Worm (Caenorhabditis elegans) whole organism, L4 larva: Measurements from ENCODE around the gene his-6.
"Not testable (repeated sequence)": the region's sequence is repeated elsewhere in the genome, so short reads cannot be mapped to it uniquely, and the experiment has no call there.

Source experiments
- F10B5.3 ChIP-seq: sonication (generic microtip); optimal IDR thresholded peaks from 2 replicates; lab custom pipeline; 2016; ENCODE audit warnings: mild to moderate bottlenecking, missing genetic modification characterization, missing compliant biosample characterization
- F26F4.8 ChIP-seq: fragments of 200-800 bp; sonication (Bioruptor generic); conservative IDR thresholded peaks from 2 replicates; pipeline ENCODE4 v1.3.6; 2022; ENCODE audit warnings: missing genetic modification characterization, missing compliant biosample characterization
- T26A8.4 ChIP-seq: fragments of 200-800 bp; sonication (Bioruptor generic); IDR thresholded peaks from 2 replicates; pipeline ENCODE4 v1.3.6; 2022; ENCODE audit warnings: missing genetic modification characterization, missing compliant biosample characterization
- aha-1 ChIP-seq: fragments of 150-350 bp; peaks from one replicate; lab custom pipeline; 2014; ENCODE audit warnings: missing biosample characterization, missing genetic modification characterization
- ama-1 ChIP-seq: fragments of 150-350 bp; optimal IDR thresholded peaks from 2 replicates; lab custom pipeline; 2014; ENCODE audit warnings: inconsistent platforms, mixed read lengths
- ceh-62 ChIP-seq: sonication (generic microtip); optimal IDR thresholded peaks from 2 replicates; lab custom pipeline; 2017; ENCODE audit warnings: missing biosample characterization, missing genetic modification characterization
- ces-1 ChIP-seq: fragments of 150-350 bp; sonication (generic microtip); optimal IDR thresholded peaks from 4 replicates; lab custom pipeline; 2014; ENCODE audit warnings: missing biosample characterization, missing genetic modification reagents, missing genetic modification characterization
- cey-2 ChIP-seq: sonication (generic microtip); optimal IDR thresholded peaks from 3 replicates; lab custom pipeline; 2017; ENCODE audit warnings: missing genetic modification characterization, mild to moderate bottlenecking, missing compliant biosample characterization, antibody characterized with exemption, borderline replicate concordance; ENCODE audit not compliant: insufficient read depth
- daf-12 ChIP-seq: fragments of 150-350 bp; optimal IDR thresholded peaks from 2 replicates; lab custom pipeline; 2014; ENCODE audit warnings: missing biosample characterization, missing genetic modification reagents, missing genetic modification characterization
- daf-8 ChIP-seq: fragments of 200-800 bp; sonication (Bioruptor generic); IDR thresholded peaks from 2 replicates; pipeline ENCODE4 v1.3.6; 2022; ENCODE audit warnings: missing genetic modification characterization, missing compliant biosample characterization
- dmd-6 ChIP-seq: fragments of 200-800 bp; sonication (Bioruptor generic); IDR thresholded peaks from 2 replicates; pipeline ENCODE4 v1.3.6; 2022; ENCODE audit warnings: missing genetic modification reagents, missing genetic modification characterization, missing compliant biosample characterization
- dmd-9 ChIP-seq: fragments of 200-800 bp; sonication (Bioruptor generic); IDR thresholded peaks from 2 replicates; pipeline ENCODE4 v1.3.6; 2022; ENCODE audit warnings: missing genetic modification reagents, missing genetic modification characterization, missing compliant biosample characterization
- duxl-1 ChIP-seq: sonication (generic microtip); optimal IDR thresholded peaks from 2 replicates; lab custom pipeline; 2016; ENCODE audit warnings: mild to moderate bottlenecking, missing genetic modification characterization, moderate library complexity, missing compliant biosample characterization; ENCODE audit not compliant: poor library complexity
- dve-1 ChIP-seq: sonication (generic microtip); optimal IDR thresholded peaks from 2 replicates; lab custom pipeline; 2017; ENCODE audit warnings: antibody characterized with exemption, mild to moderate bottlenecking, missing genetic modification characterization, missing compliant biosample characterization; ENCODE audit not compliant: insufficient read depth
- egl-43 ChIP-seq: fragments of 200-800 bp; sonication (Bioruptor generic); IDR thresholded peaks from 2 replicates; pipeline ENCODE4 v1.3.6; 2022; ENCODE audit warnings: missing genetic modification reagents, missing genetic modification characterization, missing compliant biosample characterization
- hif-1 ChIP-seq, 2 experiments: sonication (generic microtip); optimal IDR thresholded peaks; 2 replicates each; lab custom pipeline; 2016 to 2017; ENCODE audit warnings: missing compliant biosample characterization in 2 of 2, missing genetic modification characterization in 2 of 2, missing genetic modification reagents in 2 of 2, missing genotype in 2 of 2, mild to moderate bottlenecking in 1 of 2
- hlh-11 ChIP-seq: fragments of 200-800 bp; sonication (Bioruptor generic); optimal IDR thresholded peaks from 2 replicates; lab custom pipeline; 2018; ENCODE audit warnings: mild to moderate bottlenecking, missing genetic modification characterization, missing compliant biosample characterization
- hmg-1.1 ChIP-seq: fragments of 200-800 bp; sonication (Bioruptor generic); IDR thresholded peaks from 2 replicates; pipeline ENCODE4 v1.3.6; 2022; ENCODE audit warnings: missing genetic modification reagents, missing genetic modification characterization, missing compliant biosample characterization
- lin-1 ChIP-seq: fragments of 200-800 bp; sonication (Bioruptor generic); IDR thresholded peaks from 2 replicates; pipeline ENCODE4 v1.3.6; 2022; ENCODE audit warnings: missing genetic modification reagents, missing genetic modification characterization, missing compliant biosample characterization
- lin-29 ChIP-seq: fragments of 200-800 bp; sonication (Bioruptor generic); IDR thresholded peaks from 2 replicates; pipeline ENCODE4 v1.3.6; 2022; ENCODE audit warnings: missing genetic modification reagents, missing genetic modification characterization, missing compliant biosample characterization
- lin-38 ChIP-seq: fragments of 200-800 bp; sonication (Bioruptor generic); IDR thresholded peaks from 2 replicates; pipeline ENCODE4 v1.3.6; 2022; ENCODE audit warnings: missing genetic modification reagents, missing genetic modification characterization, missing compliant biosample characterization
- lir-3 ChIP-seq: sonication (generic microtip); optimal IDR thresholded peaks from 2 replicates; lab custom pipeline; 2016; ENCODE audit warnings: mild to moderate bottlenecking, missing genetic modification characterization, missing compliant biosample characterization
- mes-2 ChIP-seq: sonication (generic microtip); optimal IDR thresholded peaks from 2 replicates; lab custom pipeline; 2016; ENCODE audit warnings: missing genotype, mild to moderate bottlenecking, missing genetic modification characterization, missing compliant biosample characterization; ENCODE audit not compliant: poor library complexity, severe bottlenecking
- mxl-3 ChIP-seq: fragments of 200-800 bp; sonication (Bioruptor generic); optimal IDR thresholded peaks from 2 replicates; lab custom pipeline; 2018; ENCODE audit warnings: mild to moderate bottlenecking, missing genetic modification characterization, missing compliant biosample characterization
- nhr-102 ChIP-seq: sonication (generic microtip); optimal IDR thresholded peaks from 2 replicates; lab custom pipeline; 2016; ENCODE audit warnings: mild to moderate bottlenecking, missing genetic modification characterization, moderate library complexity, missing compliant biosample characterization
- nhr-41 ChIP-seq: fragments of 200-800 bp; sonication (Bioruptor generic); IDR thresholded peaks from 2 replicates; pipeline ENCODE4 v1.3.6; 2022; ENCODE audit warnings: missing genetic modification reagents, missing genetic modification characterization, missing compliant biosample characterization
- nhr-42 ChIP-seq: fragments of 200-800 bp; sonication (Bioruptor generic); IDR thresholded peaks from 2 replicates; pipeline ENCODE4 v1.3.6; 2022; ENCODE audit warnings: missing genetic modification characterization, missing compliant biosample characterization
- pha-4 ChIP-seq, 2 experiments: fragments of 150-350 bp in 1 of 2; fragments of 200-800 bp in 1 of 2; sonication (Bioruptor generic) in 1 of 2; IDR thresholded peaks in 1 of 2; optimal IDR thresholded peaks in 1 of 2; 2 replicates each; pipeline versions ENCODE4 v1.3.6 to Lab custom; 2014 to 2022; ENCODE audit warnings: missing genetic modification characterization in 2 of 2, missing genetic modification reagents in 2 of 2, missing biosample characterization in 1 of 2, missing compliant biosample characterization in 1 of 2
- php-3 ChIP-seq: fragments of 200-800 bp; sonication (Bioruptor generic); IDR thresholded peaks from 2 replicates; pipeline ENCODE4 v1.3.6; 2022; ENCODE audit warnings: missing genetic modification reagents, missing genetic modification characterization, missing compliant biosample characterization
- rbr-2 ChIP-seq: sonication (generic microtip); optimal IDR thresholded peaks from 2 replicates; lab custom pipeline; 2016; ENCODE audit warnings: missing genotype, missing genetic modification characterization, missing compliant biosample characterization
- sdz-12 ChIP-seq: fragments of 200-800 bp; sonication (Bioruptor generic); optimal IDR thresholded peaks from 2 replicates; lab custom pipeline; 2018; ENCODE audit warnings: mild to moderate bottlenecking, missing genetic modification characterization, missing compliant biosample characterization
- set-16 ChIP-seq: fragments of 200-800 bp; sonication (Bioruptor generic); IDR thresholded peaks from 2 replicates; pipeline ENCODE4 v1.3.6; 2022; ENCODE audit warnings: missing genetic modification reagents, missing genetic modification characterization, missing compliant biosample characterization
- tra-1 ChIP-seq: fragments of 200-800 bp; sonication (Bioruptor generic); IDR thresholded peaks from 2 replicates; pipeline ENCODE4 v1.3.6; 2022; ENCODE audit warnings: missing genetic modification reagents, missing genetic modification characterization, missing compliant biosample characterization
- zfp-3 ChIP-seq: fragments of 200-800 bp; sonication (Bioruptor generic); conservative IDR thresholded peaks from 2 replicates; pipeline ENCODE4 v1.3.6; 2022; ENCODE audit warnings: missing genetic modification reagents, missing genetic modification characterization, missing compliant biosample characterization
- zip-2 ChIP-seq: fragments of 150-350 bp; optimal IDR thresholded peaks from 2 replicates; lab custom pipeline; 2014; ENCODE audit warnings: missing biosample characterization, missing genetic modification characterization

Gene his-6

ce11 chrV:8534534-8535283 lies at the start of gene his-6, which contains the start of gene his-5:
Gene his-6 (minus strand): TSS chrV:8534977.
Gene his-5 (plus strand): TSS chrV:8535214.
- TF ChIP-seq php-3 (GFP tag; lab: Robert Waterston, UW), result peak; percentile 74; the same call in 1 of the 2 replicates
- peak; percentile 70 for TF ChIP-seq set-16
- TF ChIP-seq T26A8.4 (GFP tag; lab: Robert Waterston, UW), result peak; percentile 80
- peak; percentile 80 for TF ChIP-seq nhr-42
- peak; percentile 56; the same call in 1 of the 2 replicates for TF ChIP-seq egl-43 (GFP tag; lab: Robert Waterston, UW)
- TF ChIP-seq mes-2, result peak; percentile 48
- TF ChIP-seq hlh-11 (tag; lab: Kevin White, UChicago), result peak; percentile 64
- TF ChIP-seq pha-4 (GFP tag; IDR thresholded peaks at IDR 0.05; lab: Robert Waterston, UW), result peak; percentile 89
- TF ChIP-seq pha-4 (tag; optimal IDR thresholded peaks at IDR 0.05; lab: Kevin White, UChicago), result not testable (repeated sequence)
- peak; percentile 5 for TF ChIP-seq mxl-3 (GFP tag; lab: Kevin White, UChicago)
- peak; percentile 16 for TF ChIP-seq duxl-1
- TF ChIP-seq dmd-9 (GFP tag; lab: Robert Waterston, UW), result 0 out of 2 replicates have a peak, but pooled peaks have one; percentile 27
- TF ChIP-seq F10B5.3 (tag; lab: Kevin White, UChicago), result peak; percentile 60
- peak; percentile 14; the same call in 1 of the 2 replicates for TF ChIP-seq tra-1 (GFP tag; lab: Robert Waterston, UW)
- TF ChIP-seq lin-1 (GFP tag; lab: Robert Waterston, UW), result 0 out of 2 replicates have a peak, but pooled peaks have one; percentile 16
- TF ChIP-seq lin-29, result 0 out of 2 replicates have a peak, but pooled peaks have one; percentile 12
- peak; percentile 30; the same call in 1 of the 2 replicates for TF ChIP-seq hmg-1.1 (GFP tag; lab: Robert Waterston, UW)
- peak; percentile 61 for TF ChIP-seq nhr-102 (tag; lab: Kevin White, UChicago)
- peak; percentile 4 for TF ChIP-seq aha-1 (tag; lab: Kevin White, UChicago)
- TF ChIP-seq dmd-6 (GFP tag; lab: Robert Waterston, UW), result peak; percentile 66

ce11 chrV:8580961-8581360 lies 46.2 kb upstream of the his-6 start, which contains the start of gene C10B5.1:
Gene C10B5.1 (plus strand): TSS chrV:8581261.
- TF ChIP-seq dmd-6 (GFP tag; lab: Robert Waterston, UW) (no peak), zip-2 (no peak), cey-2 (no peak), lir-3 (tag; lab: Kevin White, UChicago) (no peak), ceh-62 (tag; lab: Kevin White, UChicago) (no peak), zfp-3 (GFP tag; lab: Robert Waterston, UW) (no peak), ces-1 (GFP tag; lab: Kevin White, UChicago) (no peak), daf-8 (GFP tag; lab: Robert Waterston, UW) (no peak), dve-1 (tag; lab: Kevin White, UChicago) (no peak), rbr-2 (tag; lab: Kevin White, UChicago) (no peak), daf-12 (tag; lab: Kevin White, UChicago) (no peak), lin-38 (GFP tag; lab: Robert Waterston, UW) (no peak), hif-1 (tag; optimal IDR thresholded peaks at IDR 0.05; lab: Kevin White, UChicago) (no peak), nhr-41 (GFP tag; lab: Robert Waterston, UW) (no peak)
- TF ChIP-seq, all 104 proteins: peak for 0

- not testable (repeated sequence) for TF ChIP-seq ama-1 (lab: Kevin White, UChicago); F26F4.8 (GFP tag; lab: Robert Waterston, UW); sdz-12 (GFP tag; lab: Kevin White, UChicago)
Observed at ce11 chrV:8574762-8575161, 40.0 kb upstream of the his-6 start, which contains the start of gene F25G6.1. Gene F25G6.1 (plus strand): TSS chrV:8575062.
